Worm (Caenorhabditis elegans): ENCODE measurements around the gene C28D4.4.

The C28D4.4 gene

DNA sequence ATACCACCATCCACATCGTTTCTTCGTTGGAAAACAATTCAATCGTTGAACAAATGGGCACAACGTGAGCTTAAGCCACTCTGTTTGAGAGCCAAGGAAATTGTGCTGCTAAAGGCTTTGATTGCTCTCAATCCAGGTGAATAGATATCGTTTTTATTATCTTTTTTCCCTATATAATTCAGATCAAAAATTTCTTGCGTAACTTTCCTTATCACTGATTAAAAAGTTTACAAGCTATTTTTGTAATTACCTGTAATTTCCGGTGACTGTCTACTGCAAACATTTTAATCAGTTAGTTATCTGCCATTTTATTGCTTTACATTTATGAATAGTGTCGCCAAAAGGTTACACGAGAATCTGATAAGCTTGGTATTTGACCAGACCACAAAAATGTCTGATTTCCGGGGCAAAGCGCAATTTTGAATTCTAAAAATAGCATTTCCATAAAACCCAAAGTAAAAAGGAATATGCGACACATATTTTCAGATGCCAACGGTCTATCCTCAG is 17.9 kb upstream of the C28D4.4 start (continued):
- peak; percentile 40 for TF ChIP-seq pqm-1 (tag; optimal IDR thresholded peaks at IDR 0.05)

- TF ChIP-seq dve-1 (tag; optimal IDR thresholded peaks at IDR 0.05; ENCODE audit: insufficient read depth) (peak; percentile 19), ceh-28 (tag; optimal IDR thresholded peaks at IDR 0.05) (no peak), zfp-3 (GFP tag; conservative IDR thresholded peaks at IDR 0.05) (no peak), F49E8.2 (tag; optimal IDR thresholded peaks at IDR 0.05; ENCODE audit: borderline replicate concordance) (no peak), hlh-11 (tag; optimal IDR thresholded peaks at IDR 0.05) (peak; percentile 21), nhr-102 (tag; optimal IDR thresholded peaks at IDR 0.05) (no peak), aha-1 (tag) (peak; percentile 46), T20F7.1 (GFP tag; optimal IDR thresholded peaks at IDR 0.05) (peak; percentile 19), hlh-30 (tag; optimal IDR thresholded peaks at IDR 0.05; ENCODE audit: insufficient read depth) (peak; percentile 67), ceh-62 (tag; optimal IDR thresholded peaks at IDR 0.05) (no peak), R02D3.7 (tag; optimal IDR thresholded peaks at IDR 0.05) (no peak), Y5F2A.4 (GFP tag; optimal IDR thresholded peaks at IDR 0.05) (no peak)
These were observed 16.9 kb upstream of the C28D4.4 start for ce11 chrIV:9761751-9762150.

DNA sequence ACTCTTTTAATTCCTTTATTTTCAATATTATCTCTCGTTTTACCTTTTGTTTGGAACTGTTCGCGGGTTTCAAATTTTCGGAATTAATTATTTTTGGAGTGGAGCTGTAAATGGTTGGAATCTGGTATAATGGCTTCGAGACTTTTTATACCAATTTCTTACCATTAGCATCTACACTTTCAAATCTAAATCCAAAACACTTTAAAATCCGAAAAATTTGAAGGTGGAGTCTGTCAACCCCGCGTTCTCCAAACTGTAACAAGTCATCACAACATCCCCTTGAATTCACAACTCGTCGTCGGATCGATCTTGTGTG is 12.6 kb upstream of the C28D4.4 start, which contains the start of gene nhr-97:
TSS of gene nhr-97 (plus strand) at position 217 of the 316 bp plus-strand sequence.
- no peak for TF ChIP-seq lin-39 (tag; optimal IDR thresholded peaks at IDR 0.05)
- TF ChIP-seq lim-7 (GFP tag; IDR thresholded peaks at IDR 0.05), result no peak
- no peak for TF ChIP-seq ztf-11 (tag; optimal IDR thresholded peaks at IDR 0.05)
- TF ChIP-seq daf-16 (GFP tag; optimal IDR thresholded peaks at IDR 0.05), result no peak
- TF ChIP-seq daf-16 (tag; optimal IDR thresholded peaks at IDR 0.05), result no peak
- TF ChIP-seq attf-4 (tag; optimal IDR thresholded peaks at IDR 0.05), result no peak
- TF ChIP-seq set-16 (GFP tag; IDR thresholded peaks at IDR 0.05), result no peak
- no peak for TF ChIP-seq Y5F2A.4 (GFP tag; optimal IDR thresholded peaks at IDR 0.05)
- TF ChIP-seq nhr-111 (GFP tag; optimal IDR thresholded peaks at IDR 0.05), result no peak
- TF ChIP-seq unc-62 (GFP tag; optimal IDR thresholded peaks at IDR 0.05 in 1 of 2), result no peak
- no peak for TF ChIP-seq unc-62 (tag; optimal IDR thresholded peaks at IDR 0.05)
- no peak for TF ChIP-seq vab-7 (GFP tag; IDR thresholded peaks at IDR 0.05)
- TF ChIP-seq pqm-1 (tag; optimal IDR thresholded peaks at IDR 0.05), result no peak
- no peak for TF ChIP-seq zfp-3 (GFP tag; conservative IDR thresholded peaks at IDR 0.05)
- TF ChIP-seq ces-1 (GFP tag; optimal IDR thresholded peaks at IDR 0.05), result no peak
- no peak for TF ChIP-seq skn-1 (tag; optimal IDR thresholded peaks at IDR 0.05)

DNA sequence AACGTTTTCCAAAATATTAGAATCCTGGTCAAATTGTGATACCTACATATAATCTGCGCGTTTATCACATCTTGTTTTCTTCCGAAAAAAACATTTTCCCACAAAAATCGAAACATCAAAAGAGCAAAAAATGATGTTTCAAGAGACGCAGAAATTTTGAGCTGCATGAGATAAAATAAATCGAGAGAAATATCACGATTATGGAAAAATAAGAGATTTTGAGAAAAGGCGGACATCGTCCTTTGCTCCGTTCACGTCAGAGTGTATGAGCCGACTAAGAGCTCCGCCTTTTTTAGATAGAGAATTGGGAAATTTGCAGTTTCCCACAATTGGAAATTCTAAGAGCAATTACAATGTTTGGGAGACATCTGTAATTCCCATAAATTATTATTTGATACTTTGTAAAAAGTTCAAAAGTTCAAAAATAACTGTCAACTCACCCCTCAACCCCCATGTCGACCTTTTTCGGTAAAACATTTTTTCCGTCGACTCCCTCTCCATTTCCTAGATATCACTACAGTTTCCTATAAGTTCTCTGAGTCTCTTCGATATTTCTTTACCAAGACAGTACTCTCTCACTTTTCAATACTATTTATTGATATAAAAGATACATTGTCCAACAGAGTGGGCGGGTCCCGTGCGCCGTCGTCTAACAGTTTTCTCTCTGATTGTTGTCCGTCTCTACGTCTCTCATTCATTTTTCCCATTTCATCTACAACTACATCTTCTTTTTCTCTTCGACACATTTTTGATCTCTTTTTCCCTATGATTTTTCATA is 12.0 kb upstream of the C28D4.4 start:
- TF ChIP-seq madf-9 (GFP tag; conservative IDR thresholded peaks at IDR 0.05) (no peak), fkh-10 (GFP tag; optimal IDR thresholded peaks at IDR 0.05) (no peak), hmg-1.1 (GFP tag; IDR thresholded peaks at IDR 0.05) (0 out of 2 replicates have a peak, but pooled peaks have one; percentile 15), lsy-2 (tag; optimal IDR thresholded peaks at IDR 0.05) (peak in 1 of 2 experiments; percentile 24), ZK337.2 (GFP tag; IDR thresholded peaks at IDR 0.05) (no peak), ceh-20 (GFP tag; IDR thresholded peaks at IDR 0.05) (no peak), cey-2 (tag; optimal IDR thresholded peaks at IDR 0.05; ENCODE audit: borderline replicate concordance, insufficient read depth) (peak; percentile 6), arid-1 (GFP tag; conservative IDR thresholded peaks at IDR 0.05) (no peak), attf-4 (tag; optimal IDR thresholded peaks at IDR 0.05) (no peak), ctbp-1 (GFP tag; IDR thresholded peaks at IDR 0.05) (0 out of 2 replicates have a peak, but pooled peaks have one; percentile 44), nhr-25 (tag; optimal IDR thresholded peaks at IDR 0.05; ENCODE audit: borderline replicate concordance, insufficient read depth) (peak; percentile 11), mxl-3 (GFP tag; optimal IDR thresholded peaks at IDR 0.05) (no peak), F37D6.2 (tag; optimal IDR thresholded peaks at IDR 0.05) (no peak), lin-13 (GFP tag; optimal IDR thresholded peaks at IDR 0.05) (no peak), lir-3 (tag; optimal IDR thresholded peaks at IDR 0.05) (no peak), gei-8 (GFP tag; optimal IDR thresholded peaks at IDR 0.05) (no peak), vab-7 (GFP tag; IDR thresholded peaks at IDR 0.05) (no peak), Y5F2A.4 (GFP tag; optimal IDR thresholded peaks at IDR 0.05) (no peak), mxl-2 (GFP tag; conservative IDR thresholded peaks at IDR 0.05) (no peak), ces-1 (GFP tag; optimal IDR thresholded peaks at IDR 0.05) (no peak), nhr-237 (tag; optimal IDR thresholded peaks at IDR 0.05) (no peak), mdl-1 (tag; optimal IDR thresholded peaks at IDR 0.05) (peak in 1 of 2 experiments; percentile 57), nhr-111 (GFP tag; optimal IDR thresholded peaks at IDR 0.05) (no peak)
